Fruit fly (Drosophila melanogaster) whole organism, prepupa: ENCODE data around the gene CG13721.

Experiments used
- CG10631 ChIP-seq: fragments of 200-800 bp; sonication (Bioruptor generic); optimal IDR thresholded peaks from 2 replicates; lab custom pipeline; 2016; ENCODE audit warnings: missing biosample characterization, missing genetic modification characterization
- CG11762 ChIP-seq: fragments of 200-800 bp; sonication (Bioruptor generic); optimal IDR thresholded peaks from 3 replicates; lab custom pipeline; 2016; ENCODE audit warnings: missing biosample characterization, missing genetic modification characterization; ENCODE audit not compliant: insufficient read depth
- CG16779 ChIP-seq: fragments of 200-800 bp; sonication (Bioruptor generic); optimal IDR thresholded peaks from 3 replicates; lab custom pipeline; 2017; ENCODE audit warnings: missing biosample characterization, mild to moderate bottlenecking, missing genetic modification characterization
- CG31627 ChIP-seq: fragments of 200-800 bp; sonication (Bioruptor generic); optimal IDR thresholded peaks from 3 replicates; lab custom pipeline; 2016; ENCODE audit warnings: missing biosample characterization, missing genetic modification characterization
- CG32006 ChIP-seq: fragments of 200-800 bp; sonication (Bioruptor generic); optimal IDR thresholded peaks from 3 replicates; lab custom pipeline; 2017; ENCODE audit warnings: missing biosample characterization, mild to moderate bottlenecking, missing genetic modification characterization
- CG34406 ChIP-seq: fragments of 200-800 bp; sonication (Bioruptor generic); optimal IDR thresholded peaks from 3 replicates; lab custom pipeline; 2016; ENCODE audit warnings: missing biosample characterization, missing genetic modification characterization
- CG3919 ChIP-seq: fragments of 200-800 bp; sonication (Bioruptor generic); optimal IDR thresholded peaks from 3 replicates; lab custom pipeline; 2016; ENCODE audit warnings: missing biosample characterization, missing genetic modification characterization
- CG4318 ChIP-seq: fragments of 200-800 bp; sonication (Bioruptor generic); optimal IDR thresholded peaks from 3 replicates; lab custom pipeline; 2017; ENCODE audit warnings: missing biosample characterization, mild to moderate bottlenecking, missing genetic modification characterization
- CG6163 ChIP-seq: fragments of 200-800 bp; sonication (Bioruptor generic); IDR thresholded peaks from 3 replicates; pipeline ENCODE4 v1.3.6; 2022; ENCODE audit warnings: missing biosample characterization, missing genetic modification characterization
- CG6276 ChIP-seq: fragments of 200-800 bp; sonication (Bioruptor generic); optimal IDR thresholded peaks from 2 replicates; lab custom pipeline; 2017; ENCODE audit warnings: missing biosample characterization, mild to moderate bottlenecking, missing genetic modification characterization
- CG6792 ChIP-seq: fragments of 200-800 bp; sonication (Bioruptor generic); optimal IDR thresholded peaks from 3 replicates; lab custom pipeline; 2016; ENCODE audit warnings: missing biosample characterization, missing genetic modification characterization
- CG6808 ChIP-seq: fragments of 200-800 bp; sonication (Bioruptor generic); optimal IDR thresholded peaks from 3 replicates; lab custom pipeline; 2017; ENCODE audit warnings: missing biosample characterization, missing genetic modification characterization, mild to moderate bottlenecking, moderate library complexity, missing genetic modification reagents
- CG6854 ChIP-seq: fragments of 200-800 bp; sonication (Bioruptor generic); optimal IDR thresholded peaks from 2 replicates; lab custom pipeline; 2017; ENCODE audit warnings: missing biosample characterization, mild to moderate bottlenecking, missing genetic modification characterization
- CG8319 ChIP-seq: fragments of 200-800 bp; sonication (Bioruptor generic); optimal IDR thresholded peaks from 3 replicates; lab custom pipeline; 2016; ENCODE audit warnings: missing biosample characterization, missing genetic modification characterization
- CG9139 ChIP-seq: fragments of 200-800 bp; sonication (Bioruptor generic); optimal IDR thresholded peaks from 3 replicates; lab custom pipeline; 2017; ENCODE audit warnings: missing biosample characterization, mild to moderate bottlenecking, missing genetic modification characterization
- Eip75B ChIP-seq: fragments of 200-800 bp; sonication (Bioruptor generic); optimal IDR thresholded peaks from 3 replicates; lab custom pipeline; 2016; ENCODE audit warnings: missing biosample characterization, missing genetic modification characterization
- Eip78C ChIP-seq: fragments of 200-800 bp; sonication (Bioruptor generic); peaks from one replicate; lab custom pipeline; 2016; ENCODE audit warnings: missing biosample characterization, missing genetic modification characterization
- Eip93F ChIP-seq: fragments of 200-800 bp; sonication (Bioruptor generic); optimal IDR thresholded peaks from 2 replicates; lab custom pipeline; 2016; ENCODE audit warnings: missing biosample characterization, mild to moderate bottlenecking, missing genetic modification characterization
- Ets21C ChIP-seq: fragments of 200-800 bp; sonication (Bioruptor generic); optimal IDR thresholded peaks from 3 replicates; lab custom pipeline; 2016; ENCODE audit warnings: missing biosample characterization, missing genetic modification characterization
- Ets96B ChIP-seq: fragments of 200-800 bp; optimal IDR thresholded peaks from 2 replicates; lab custom pipeline; 2019; ENCODE audit warnings: missing biosample characterization, mild to moderate bottlenecking, missing genetic modification characterization, moderate library complexity
- Gug ChIP-seq: fragments of 200-800 bp; sonication (Bioruptor generic); IDR thresholded peaks from 2 replicates; pipeline ENCODE4 v1.3.6; 2022; ENCODE audit warnings: missing biosample characterization, missing genetic modification characterization
- Hr38 ChIP-seq: sonication (Bioruptor generic); optimal IDR thresholded peaks from 2 replicates; lab custom pipeline; 2016; ENCODE audit warnings: missing biosample characterization, missing genetic modification characterization
- Hr39 ChIP-seq: fragments of 200-800 bp; sonication (Bioruptor generic); optimal IDR thresholded peaks from 2 replicates; lab custom pipeline; 2016; ENCODE audit warnings: missing biosample characterization, missing genetic modification characterization
- Lpt ChIP-seq: fragments of 200-800 bp; sonication (Bioruptor generic); optimal IDR thresholded peaks from 3 replicates; lab custom pipeline; 2016; ENCODE audit warnings: missing biosample characterization, missing genetic modification characterization
- Met ChIP-seq: fragments of 200-800 bp; sonication (Bioruptor generic); optimal IDR thresholded peaks from 3 replicates; lab custom pipeline; 2016; ENCODE audit warnings: missing biosample characterization, missing genetic modification characterization
- OdsH ChIP-seq: fragments of 200-800 bp; sonication (Bioruptor generic); optimal IDR thresholded peaks from 3 replicates; lab custom pipeline; 2016; ENCODE audit warnings: missing biosample characterization, missing genetic modification characterization
- Smox ChIP-seq: fragments of 200-800 bp; sonication (Bioruptor generic); optimal IDR thresholded peaks from 3 replicates; lab custom pipeline; 2016; ENCODE audit warnings: missing biosample characterization, missing genetic modification characterization
- Sox102F ChIP-seq: fragments of 200-800 bp; sonication (Bioruptor generic); optimal IDR thresholded peaks from 2 replicates; lab custom pipeline; 2016; ENCODE audit warnings: missing biosample characterization, mild to moderate bottlenecking, missing genetic modification characterization
- Sox14 ChIP-seq: fragments of 200-800 bp; sonication (Bioruptor generic); optimal IDR thresholded peaks from 3 replicates; lab custom pipeline; 2016; ENCODE audit warnings: missing biosample characterization, missing genetic modification characterization
- Sox15 ChIP-seq: fragments of 200-800 bp; sonication (Bioruptor generic); optimal IDR thresholded peaks from 3 replicates; lab custom pipeline; 2016; ENCODE audit warnings: missing biosample characterization, missing genetic modification characterization
- achi ChIP-seq: fragments of 200-800 bp; sonication (Bioruptor generic); optimal IDR thresholded peaks from 3 replicates; lab custom pipeline; 2016; ENCODE audit warnings: missing biosample characterization, missing genetic modification characterization
- cyc ChIP-seq: fragments of 200-800 bp; sonication (Bioruptor generic); optimal IDR thresholded peaks from 3 replicates; lab custom pipeline; 2016; ENCODE audit warnings: missing biosample characterization, missing genetic modification characterization
- dac ChIP-seq: fragments of 200-800 bp; sonication (Bioruptor generic); optimal IDR thresholded peaks from 2 replicates; lab custom pipeline; 2017; ENCODE audit warnings: missing biosample characterization, mild to moderate bottlenecking, missing genetic modification characterization
- dsx ChIP-seq: fragments of 200-800 bp; optimal IDR thresholded peaks from 3 replicates; lab custom pipeline; 2019; ENCODE audit warnings: missing biosample characterization, mild to moderate bottlenecking, missing genetic modification characterization, moderate library complexity; ENCODE audit not compliant: poor library complexity, severe bottlenecking
- eg ChIP-seq: fragments of 200-800 bp; sonication (Bioruptor generic); IDR thresholded peaks from 3 replicates; pipeline ENCODE4 v1.3.6; 2022; ENCODE audit warnings: missing biosample characterization, missing genetic modification characterization
- esn ChIP-seq: fragments of 200-800 bp; sonication (Bioruptor generic); optimal IDR thresholded peaks from 2 replicates; lab custom pipeline; 2016; ENCODE audit warnings: missing biosample characterization, mild to moderate bottlenecking, missing genetic modification characterization, moderate library complexity
- fd59A ChIP-seq: fragments of 200-800 bp; sonication (Bioruptor generic); optimal IDR thresholded peaks from 2 replicates; lab custom pipeline; 2017; ENCODE audit warnings: missing biosample characterization, mild to moderate bottlenecking, missing genetic modification characterization, missing genetic modification reagents
- fd85E ChIP-seq: fragments of 200-800 bp; sonication (Bioruptor generic); optimal IDR thresholded peaks from 3 replicates; lab custom pipeline; 2016; ENCODE audit warnings: missing biosample characterization, missing genetic modification characterization
- fkh ChIP-seq: fragments of 200-800 bp; sonication (Bioruptor generic); optimal IDR thresholded peaks from 3 replicates; lab custom pipeline; 2017; ENCODE audit warnings: missing biosample characterization, mild to moderate bottlenecking, missing genetic modification characterization, moderate library complexity
- lz ChIP-seq: fragments of 200-800 bp; sonication (Bioruptor generic); optimal IDR thresholded peaks from 3 replicates; lab custom pipeline; 2016; ENCODE audit warnings: missing biosample characterization, missing genetic modification characterization
- net ChIP-seq: fragments of 200-800 bp; sonication (Bioruptor generic); optimal IDR thresholded peaks from 3 replicates; lab custom pipeline; 2016; ENCODE audit warnings: missing biosample characterization, missing genetic modification characterization
- pdm3 ChIP-seq: fragments of 200-800 bp; sonication (Bioruptor generic); optimal IDR thresholded peaks from 3 replicates; lab custom pipeline; 2016; ENCODE audit warnings: missing biosample characterization, missing genetic modification characterization
- spab ChIP-seq: fragments of 200-800 bp; sonication (Bioruptor generic); optimal IDR thresholded peaks from 2 replicates; lab custom pipeline; 2017; ENCODE audit warnings: missing biosample characterization, mild to moderate bottlenecking, missing genetic modification characterization, missing genetic modification reagents
- ss ChIP-seq, 2 experiments: fragments of 200-800 bp; sonication (Bioruptor generic); optimal IDR thresholded peaks; 2 replicates in 1 of 2; 3 replicates in 1 of 2; lab custom pipeline; 2017 to 2018; ENCODE audit warnings: mild to moderate bottlenecking in 2 of 2, missing biosample characterization in 2 of 2, missing genetic modification characterization in 2 of 2, moderate library complexity in 1 of 2
- svp ChIP-seq: fragments of 200-800 bp; sonication (Bioruptor generic); peaks from one replicate; lab custom pipeline; 2016; ENCODE audit warnings: missing biosample characterization, missing genetic modification characterization
- topi ChIP-seq: fragments of 200-800 bp; sonication (Bioruptor generic); optimal IDR thresholded peaks from 3 replicates; lab custom pipeline; 2016; ENCODE audit warnings: missing biosample characterization, missing genetic modification characterization
- vri ChIP-seq: fragments of 200-800 bp; sonication (Bioruptor generic); optimal IDR thresholded peaks from 3 replicates; lab custom pipeline; 2016; ENCODE audit warnings: missing biosample characterization, mild to moderate bottlenecking, missing genetic modification characterization

CG13721 gene

DNA sequence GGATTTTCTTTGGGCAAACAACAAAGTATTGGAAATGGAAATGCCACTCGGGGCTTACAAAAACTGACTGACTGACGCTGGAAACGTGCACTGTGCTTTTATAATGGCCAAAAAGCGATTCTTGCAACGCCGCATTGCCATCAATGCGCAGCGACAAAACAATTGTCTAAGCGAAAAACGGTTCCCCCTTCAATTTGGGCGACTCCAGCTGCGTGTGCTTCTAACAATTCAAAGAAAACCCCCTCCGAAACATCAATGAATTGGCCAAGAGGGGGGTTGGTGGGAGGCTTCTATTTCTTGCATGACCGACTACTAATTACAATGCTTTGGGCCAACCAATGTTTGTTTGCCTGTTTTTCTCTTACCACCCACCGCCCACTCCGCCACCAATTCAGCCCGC is at the start of gene CG13721:
TSS of gene CG13721 (minus strand) at position 101 of the 400 bp plus-strand sequence.
- no peak for TF ChIP-seq dac (GFP tag; lab: Kevin White, UChicago)
- TF ChIP-seq Eip93F (GFP tag; lab: Kevin White, UChicago) = no peak
- TF ChIP-seq CG34406 (GFP tag; lab: Kevin White, UChicago) = no peak
- no peak for TF ChIP-seq net (GFP tag; lab: Kevin White, UChicago)
- no peak for TF ChIP-seq Hr38
- TF ChIP-seq Sox15 (GFP tag; lab: Kevin White, UChicago) = no peak
- TF ChIP-seq Met (GFP tag; lab: Kevin White, UChicago) = no peak
- no peak for TF ChIP-seq CG8319 (GFP tag; lab: Kevin White, UChicago)
- no peak for TF ChIP-seq ss (GFP tag; optimal IDR thresholded peaks at IDR 0.05; lab: Kevin White, UChicago)
- no peak for TF ChIP-seq Hr39 (GFP tag; lab: Kevin White, UChicago)
- no peak for TF ChIP-seq esn (GFP tag; lab: Kevin White, UChicago)
- TF ChIP-seq spab = no peak
- TF ChIP-seq CG9139 (GFP tag; lab: Kevin White, UChicago) = no peak
- no peak for TF ChIP-seq eg (GFP tag; lab: Robert Waterston, UW)
- no peak for TF ChIP-seq vri
- TF ChIP-seq Gug (GFP tag; lab: Robert Waterston, UW) = no peak
- no peak for TF ChIP-seq CG6808
- TF ChIP-seq Eip78C (GFP tag; lab: Kevin White, UChicago) = no peak
- no peak for TF ChIP-seq pdm3 (GFP tag; lab: Kevin White, UChicago)
- TF ChIP-seq topi = no peak

DNA sequence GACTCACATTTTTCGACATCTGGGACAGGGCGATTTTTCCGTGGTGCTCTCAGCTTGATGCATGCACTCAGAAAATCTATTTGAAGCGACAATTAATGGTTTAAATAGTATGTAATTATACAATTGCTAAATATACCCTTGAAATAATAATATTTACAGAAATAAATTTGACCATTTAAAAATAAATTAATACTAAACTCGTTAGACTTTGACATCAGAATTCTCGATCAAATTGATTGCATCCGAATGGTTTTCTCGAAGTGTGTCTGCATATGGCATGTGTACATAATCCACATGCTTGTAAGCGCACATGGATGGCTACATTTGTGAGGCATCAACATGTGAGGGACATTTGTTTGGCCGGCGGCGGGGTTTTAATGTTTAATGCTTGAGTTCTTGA is 49.1 kb upstream of the CG13721 start:
- TF ChIP-seq CG34406 (GFP tag; lab: Kevin White, UChicago) (peak; percentile 83), CG3919 (GFP tag; lab: Kevin White, UChicago) (peak; percentile 89), Sox15 (GFP tag; lab: Kevin White, UChicago) (peak; percentile 53), Sox14 (GFP tag; lab: Kevin White, UChicago) (peak; percentile 78), CG6854 (GFP tag; lab: Kevin White, UChicago) (no peak), fkh (peak; percentile 39), net (GFP tag; lab: Kevin White, UChicago) (peak; percentile 90), CG11762 (peak; percentile 73), eg (GFP tag; lab: Robert Waterston, UW) (peak; percentile 88), topi (peak; percentile 69), Sox102F (GFP tag; lab: Kevin White, UChicago) (peak; percentile 81), achi (GFP tag; lab: Kevin White, UChicago) (peak; percentile 87), CG6792 (GFP tag; lab: Kevin White, UChicago) (peak; percentile 86), CG6808 (peak; percentile 83), Ets96B (tag; lab: Kevin White, UChicago) (peak; percentile 91), CG32006 (GFP tag; lab: Kevin White, UChicago) (peak; percentile 92), CG6163 (GFP tag; lab: Robert Waterston, UW) (peak; percentile 88), fd85E (GFP tag; lab: Kevin White, UChicago) (peak; percentile 46), Gug (GFP tag; lab: Robert Waterston, UW) (peak; percentile 81), CG6276 (GFP tag; lab: Kevin White, UChicago) (peak; percentile 80), CG31627 (GFP tag; lab: Kevin White, UChicago) (peak; percentile 57), Eip78C (GFP tag; lab: Kevin White, UChicago) (peak; percentile 97), svp (GFP tag; lab: Kevin White, UChicago) (peak; percentile 83), Eip75B (GFP tag; lab: Kevin White, UChicago) (peak; percentile 82), CG10631 (peak; percentile 91), CG8319 (GFP tag; lab: Kevin White, UChicago) (peak; percentile 80), dac (GFP tag; lab: Kevin White, UChicago) (peak; percentile 58), fd59A (GFP tag; lab: Kevin White, UChicago) (peak; percentile 79), Smox (GFP tag; lab: Kevin White, UChicago) (peak; percentile 77), pdm3 (GFP tag; lab: Kevin White, UChicago) (peak; percentile 85), CG9139 (GFP tag; lab: Kevin White, UChicago) (peak; percentile 68), Ets21C (GFP tag; lab: Kevin White, UChicago) (peak; percentile 32), Lpt (GFP tag; lab: Kevin White, UChicago) (peak; percentile 88), vri (peak; percentile 65), dsx (GFP tag; lab: Kevin White, UChicago) (peak; percentile 90), Met (GFP tag; lab: Kevin White, UChicago) (peak; percentile 84), cyc (GFP tag; lab: Kevin White, UChicago) (peak; percentile 72), CG4318 (peak; percentile 64), Eip93F (GFP tag; lab: Kevin White, UChicago) (peak; percentile 36), lz (GFP tag; lab: Kevin White, UChicago) (peak; percentile 75), OdsH (GFP tag; lab: Kevin White, UChicago) (peak; percentile 90), Hr38 (no peak), CG16779 (peak; percentile 75)
